Fruit fly (Drosophila melanogaster) whole organism, prepupa: ENCODE results near the gene CG42716.
A peak's percentile ranks its signal among the peaks of the same experiment; 100 is the strongest.

Experiments used
- Blimp-1 ChIP-seq: fragments of 200-800 bp; sonication (Bioruptor generic); optimal IDR thresholded peaks from 3 replicates; lab custom pipeline; 2017; ENCODE audit warnings: missing biosample characterization, missing genetic modification characterization, mild to moderate bottlenecking, moderate library complexity, missing genetic modification reagents
- CG10631 ChIP-seq: fragments of 200-800 bp; sonication (Bioruptor generic); optimal IDR thresholded peaks from 2 replicates; lab custom pipeline; 2016; ENCODE audit warnings: missing biosample characterization, missing genetic modification characterization
- CG11294 ChIP-seq: fragments of 200-800 bp; sonication (Bioruptor generic); IDR thresholded peaks from 2 replicates; pipeline ENCODE4 v1.3.6; 2022; ENCODE audit warnings: missing biosample characterization, missing genetic modification characterization
- CG11762 ChIP-seq: fragments of 200-800 bp; sonication (Bioruptor generic); optimal IDR thresholded peaks from 3 replicates; lab custom pipeline; 2016; ENCODE audit warnings: missing biosample characterization, missing genetic modification characterization; ENCODE audit not compliant: insufficient read depth
- CG15336 ChIP-seq: fragments of 200-800 bp; sonication (Bioruptor generic); IDR thresholded peaks from 2 replicates; pipeline ENCODE4 v1.3.6; 2022; ENCODE audit warnings: missing biosample characterization, missing genetic modification characterization
- CG1621 ChIP-seq: fragments of 200-800 bp; sonication (Bioruptor generic); optimal IDR thresholded peaks from 3 replicates; lab custom pipeline; 2018; ENCODE audit warnings: missing biosample characterization, mild to moderate bottlenecking, missing genetic modification characterization
- CG16779 ChIP-seq: fragments of 200-800 bp; sonication (Bioruptor generic); optimal IDR thresholded peaks from 3 replicates; lab custom pipeline; 2017; ENCODE audit warnings: missing biosample characterization, mild to moderate bottlenecking, missing genetic modification characterization
- CG3032 ChIP-seq: fragments of 200-800 bp; optimal IDR thresholded peaks from 2 replicates; lab custom pipeline; 2019; ENCODE audit warnings: missing biosample characterization, mild to moderate bottlenecking, missing genetic modification characterization, moderate library complexity
- CG31627 ChIP-seq: fragments of 200-800 bp; sonication (Bioruptor generic); optimal IDR thresholded peaks from 3 replicates; lab custom pipeline; 2016; ENCODE audit warnings: missing biosample characterization, missing genetic modification characterization
- CG32006 ChIP-seq: fragments of 200-800 bp; sonication (Bioruptor generic); optimal IDR thresholded peaks from 3 replicates; lab custom pipeline; 2017; ENCODE audit warnings: missing biosample characterization, mild to moderate bottlenecking, missing genetic modification characterization
- CG4318 ChIP-seq: fragments of 200-800 bp; sonication (Bioruptor generic); optimal IDR thresholded peaks from 3 replicates; lab custom pipeline; 2017; ENCODE audit warnings: missing biosample characterization, mild to moderate bottlenecking, missing genetic modification characterization
- CG6276 ChIP-seq: fragments of 200-800 bp; sonication (Bioruptor generic); optimal IDR thresholded peaks from 2 replicates; lab custom pipeline; 2017; ENCODE audit warnings: missing biosample characterization, mild to moderate bottlenecking, missing genetic modification characterization
- CG6792 ChIP-seq: fragments of 200-800 bp; sonication (Bioruptor generic); optimal IDR thresholded peaks from 3 replicates; lab custom pipeline; 2016; ENCODE audit warnings: missing biosample characterization, missing genetic modification characterization
- CG6808 ChIP-seq: fragments of 200-800 bp; sonication (Bioruptor generic); optimal IDR thresholded peaks from 3 replicates; lab custom pipeline; 2017; ENCODE audit warnings: missing biosample characterization, missing genetic modification characterization, mild to moderate bottlenecking, moderate library complexity, missing genetic modification reagents
- CG6854 ChIP-seq: fragments of 200-800 bp; sonication (Bioruptor generic); optimal IDR thresholded peaks from 2 replicates; lab custom pipeline; 2017; ENCODE audit warnings: missing biosample characterization, mild to moderate bottlenecking, missing genetic modification characterization
- CG7368 ChIP-seq: fragments of 200-800 bp; sonication (Bioruptor generic); optimal IDR thresholded peaks from 3 replicates; lab custom pipeline; 2016; ENCODE audit warnings: missing biosample characterization, missing genetic modification characterization
- CG8119 ChIP-seq: fragments of 200-800 bp; sonication (Bioruptor generic); IDR thresholded peaks from 3 replicates; pipeline ENCODE4 v1.3.6; 2022; ENCODE audit warnings: missing biosample characterization, missing genetic modification characterization
- CG8632 ChIP-seq: fragments of 200-800 bp; sonication (Bioruptor generic); optimal IDR thresholded peaks from 3 replicates; lab custom pipeline; 2016; ENCODE audit warnings: missing biosample characterization, missing genetic modification characterization
- Eip75B ChIP-seq: fragments of 200-800 bp; sonication (Bioruptor generic); optimal IDR thresholded peaks from 3 replicates; lab custom pipeline; 2016; ENCODE audit warnings: missing biosample characterization, missing genetic modification characterization
- Eip78C ChIP-seq: fragments of 200-800 bp; sonication (Bioruptor generic); peaks from one replicate; lab custom pipeline; 2016; ENCODE audit warnings: missing biosample characterization, missing genetic modification characterization
- Ets96B ChIP-seq: fragments of 200-800 bp; optimal IDR thresholded peaks from 2 replicates; lab custom pipeline; 2019; ENCODE audit warnings: missing biosample characterization, mild to moderate bottlenecking, missing genetic modification characterization, moderate library complexity
- Gug ChIP-seq: fragments of 200-800 bp; sonication (Bioruptor generic); IDR thresholded peaks from 2 replicates; pipeline ENCODE4 v1.3.6; 2022; ENCODE audit warnings: missing biosample characterization, missing genetic modification characterization
- Hr38 ChIP-seq: sonication (Bioruptor generic); optimal IDR thresholded peaks from 2 replicates; lab custom pipeline; 2016; ENCODE audit warnings: missing biosample characterization, missing genetic modification characterization
- Hr39 ChIP-seq: fragments of 200-800 bp; sonication (Bioruptor generic); optimal IDR thresholded peaks from 2 replicates; lab custom pipeline; 2016; ENCODE audit warnings: missing biosample characterization, missing genetic modification characterization
- Lpt ChIP-seq: fragments of 200-800 bp; sonication (Bioruptor generic); optimal IDR thresholded peaks from 3 replicates; lab custom pipeline; 2016; ENCODE audit warnings: missing biosample characterization, missing genetic modification characterization
- Met ChIP-seq: fragments of 200-800 bp; sonication (Bioruptor generic); optimal IDR thresholded peaks from 3 replicates; lab custom pipeline; 2016; ENCODE audit warnings: missing biosample characterization, missing genetic modification characterization
- OdsH ChIP-seq: fragments of 200-800 bp; sonication (Bioruptor generic); optimal IDR thresholded peaks from 3 replicates; lab custom pipeline; 2016; ENCODE audit warnings: missing biosample characterization, missing genetic modification characterization
- Smox ChIP-seq: fragments of 200-800 bp; sonication (Bioruptor generic); optimal IDR thresholded peaks from 3 replicates; lab custom pipeline; 2016; ENCODE audit warnings: missing biosample characterization, missing genetic modification characterization
- Sox14 ChIP-seq: fragments of 200-800 bp; sonication (Bioruptor generic); optimal IDR thresholded peaks from 3 replicates; lab custom pipeline; 2016; ENCODE audit warnings: missing biosample characterization, missing genetic modification characterization
- achi ChIP-seq: fragments of 200-800 bp; sonication (Bioruptor generic); optimal IDR thresholded peaks from 3 replicates; lab custom pipeline; 2016; ENCODE audit warnings: missing biosample characterization, missing genetic modification characterization
- acj6 ChIP-seq: fragments of 200-800 bp; sonication (Bioruptor generic); optimal IDR thresholded peaks from 3 replicates; lab custom pipeline; 2016; ENCODE audit warnings: missing biosample characterization, missing genetic modification characterization
- cyc ChIP-seq: fragments of 200-800 bp; sonication (Bioruptor generic); optimal IDR thresholded peaks from 3 replicates; lab custom pipeline; 2016; ENCODE audit warnings: missing biosample characterization, missing genetic modification characterization
- dsx ChIP-seq: fragments of 200-800 bp; optimal IDR thresholded peaks from 3 replicates; lab custom pipeline; 2019; ENCODE audit warnings: missing biosample characterization, mild to moderate bottlenecking, missing genetic modification characterization, moderate library complexity; ENCODE audit not compliant: poor library complexity, severe bottlenecking
- eg ChIP-seq: fragments of 200-800 bp; sonication (Bioruptor generic); IDR thresholded peaks from 3 replicates; pipeline ENCODE4 v1.3.6; 2022; ENCODE audit warnings: missing biosample characterization, missing genetic modification characterization
- esn ChIP-seq: fragments of 200-800 bp; sonication (Bioruptor generic); optimal IDR thresholded peaks from 2 replicates; lab custom pipeline; 2016; ENCODE audit warnings: missing biosample characterization, mild to moderate bottlenecking, missing genetic modification characterization, moderate library complexity
- fd59A ChIP-seq: fragments of 200-800 bp; sonication (Bioruptor generic); optimal IDR thresholded peaks from 2 replicates; lab custom pipeline; 2017; ENCODE audit warnings: missing biosample characterization, mild to moderate bottlenecking, missing genetic modification characterization, missing genetic modification reagents
- fd85E ChIP-seq: fragments of 200-800 bp; sonication (Bioruptor generic); optimal IDR thresholded peaks from 3 replicates; lab custom pipeline; 2016; ENCODE audit warnings: missing biosample characterization, missing genetic modification characterization
- lz ChIP-seq: fragments of 200-800 bp; sonication (Bioruptor generic); optimal IDR thresholded peaks from 3 replicates; lab custom pipeline; 2016; ENCODE audit warnings: missing biosample characterization, missing genetic modification characterization
- spab ChIP-seq: fragments of 200-800 bp; sonication (Bioruptor generic); optimal IDR thresholded peaks from 2 replicates; lab custom pipeline; 2017; ENCODE audit warnings: missing biosample characterization, mild to moderate bottlenecking, missing genetic modification characterization, missing genetic modification reagents
- ss ChIP-seq, 2 experiments: fragments of 200-800 bp; sonication (Bioruptor generic); optimal IDR thresholded peaks; 2 replicates in 1 of 2; 3 replicates in 1 of 2; lab custom pipeline; 2017 to 2018; ENCODE audit warnings: mild to moderate bottlenecking in 2 of 2, missing biosample characterization in 2 of 2, missing genetic modification characterization in 2 of 2, moderate library complexity in 1 of 2
- svp ChIP-seq: fragments of 200-800 bp; sonication (Bioruptor generic); peaks from one replicate; lab custom pipeline; 2016; ENCODE audit warnings: missing biosample characterization, missing genetic modification characterization
- topi ChIP-seq: fragments of 200-800 bp; sonication (Bioruptor generic); optimal IDR thresholded peaks from 3 replicates; lab custom pipeline; 2016; ENCODE audit warnings: missing biosample characterization, missing genetic modification characterization
- vri ChIP-seq: fragments of 200-800 bp; sonication (Bioruptor generic); optimal IDR thresholded peaks from 3 replicates; lab custom pipeline; 2016; ENCODE audit warnings: missing biosample characterization, mild to moderate bottlenecking, missing genetic modification characterization

Gene CG42716

DNA sequence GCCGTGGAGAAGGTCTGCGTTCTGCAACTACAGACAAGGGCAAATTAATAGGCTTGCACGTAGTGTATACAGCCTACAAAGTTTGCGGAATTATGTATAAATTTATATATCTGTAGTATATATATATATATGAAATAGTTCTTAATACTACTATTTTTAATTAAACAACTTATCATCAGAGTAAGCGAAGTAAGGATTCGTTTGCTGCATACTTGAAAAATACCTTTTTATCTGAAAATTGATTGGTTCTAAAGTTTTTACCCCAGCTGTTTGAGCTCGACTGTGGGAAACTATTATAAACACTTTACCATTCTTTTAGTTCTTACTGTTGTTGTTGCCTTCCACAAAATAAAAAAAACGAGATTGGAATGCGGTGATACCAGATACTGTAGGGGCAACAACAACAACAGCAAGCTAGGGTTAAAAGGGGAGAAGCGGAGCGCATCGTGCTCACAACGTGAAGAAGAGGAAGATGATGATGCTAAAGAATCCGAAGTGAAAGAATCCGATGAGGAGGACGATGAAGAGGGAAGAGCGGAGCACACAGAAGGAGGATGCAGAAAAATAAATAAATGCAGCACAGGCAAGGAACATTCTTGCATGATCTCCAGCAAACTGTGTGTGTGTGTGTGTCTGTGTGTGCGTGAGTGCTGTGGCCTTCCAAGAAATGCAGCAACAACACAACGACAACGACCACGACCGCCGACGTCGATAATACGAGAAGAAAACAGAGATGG, 9.6 kb downstream of the CG42716 start (continued):
- TF ChIP-seq spab (GFP tag; lab: Kevin White, UChicago) (peak; percentile 77), CG10631 (GFP tag; lab: Kevin White, UChicago) (peak; percentile 80), Lpt (peak; percentile 72), CG15336 (GFP tag; lab: Robert Waterston, UW) (peak; percentile 84), Smox (GFP tag; lab: Kevin White, UChicago) (peak; percentile 36), CG8119 (GFP tag; lab: Robert Waterston, UW) (peak; percentile 90), Ets96B (tag; lab: Kevin White, UChicago) (peak; percentile 92), CG6792 (GFP tag; lab: Kevin White, UChicago) (peak; percentile 59), OdsH (GFP tag; lab: Kevin White, UChicago) (peak; percentile 81), CG11294 (no peak; the same call in 1 of the 2 replicates), Blimp-1 (peak; percentile 74), Gug (peak; percentile 67), ss (GFP tag; optimal IDR thresholded peaks at IDR 0.05; lab: Kevin White, UChicago) (peak; percentile 80 to 81), Hr39 (peak; percentile 10), topi (peak; percentile 43), Met (GFP tag; lab: Kevin White, UChicago) (peak; percentile 63), CG8632 (GFP tag; lab: Kevin White, UChicago) (peak; percentile 84), CG7368 (no peak), achi (GFP tag; lab: Kevin White, UChicago) (peak; percentile 84), CG6276 (GFP tag; lab: Kevin White, UChicago) (peak; percentile 72), acj6 (peak; percentile 82)

DNA sequence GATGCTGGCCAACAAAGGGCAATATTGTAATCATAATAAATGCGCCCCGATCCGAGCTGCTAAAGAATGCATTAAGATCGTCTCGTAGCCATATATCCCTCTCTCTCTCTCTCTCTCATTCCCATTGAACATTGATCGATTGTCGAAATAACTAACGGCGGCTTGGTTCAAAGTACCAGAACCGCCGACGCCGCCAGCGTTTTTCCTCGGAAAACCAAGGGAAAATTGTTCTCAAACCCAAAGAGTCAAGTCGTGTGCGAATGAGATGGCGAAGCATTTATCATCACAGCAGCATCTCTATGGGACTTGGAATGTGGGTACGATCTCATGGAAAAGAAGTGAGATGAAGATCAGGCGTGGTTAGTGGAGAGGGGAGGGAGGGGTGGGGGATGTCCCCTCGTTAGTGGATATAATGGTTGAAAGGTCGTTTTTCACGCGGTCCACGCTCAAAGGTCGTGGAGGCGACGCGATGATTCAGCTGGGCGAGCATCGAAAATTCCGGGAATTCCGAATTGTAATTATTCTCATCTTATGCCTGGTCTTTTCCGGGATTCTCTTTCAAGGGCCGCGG, 10.3 kb downstream of the CG42716 start:
- TF ChIP-seq svp, result peak; percentile 22
- peak; percentile 24 for TF ChIP-seq Eip78C (GFP tag; lab: Kevin White, UChicago)
- TF ChIP-seq Sox14 (GFP tag; lab: Kevin White, UChicago), result peak; percentile 30
- TF ChIP-seq CG10631 (GFP tag; lab: Kevin White, UChicago), result no peak
- TF ChIP-seq eg (GFP tag; lab: Robert Waterston, UW), result 0 out of 3 replicates have a peak, but pooled peaks have one; percentile 18
- TF ChIP-seq Smox (GFP tag; lab: Kevin White, UChicago), result no peak

DNA sequence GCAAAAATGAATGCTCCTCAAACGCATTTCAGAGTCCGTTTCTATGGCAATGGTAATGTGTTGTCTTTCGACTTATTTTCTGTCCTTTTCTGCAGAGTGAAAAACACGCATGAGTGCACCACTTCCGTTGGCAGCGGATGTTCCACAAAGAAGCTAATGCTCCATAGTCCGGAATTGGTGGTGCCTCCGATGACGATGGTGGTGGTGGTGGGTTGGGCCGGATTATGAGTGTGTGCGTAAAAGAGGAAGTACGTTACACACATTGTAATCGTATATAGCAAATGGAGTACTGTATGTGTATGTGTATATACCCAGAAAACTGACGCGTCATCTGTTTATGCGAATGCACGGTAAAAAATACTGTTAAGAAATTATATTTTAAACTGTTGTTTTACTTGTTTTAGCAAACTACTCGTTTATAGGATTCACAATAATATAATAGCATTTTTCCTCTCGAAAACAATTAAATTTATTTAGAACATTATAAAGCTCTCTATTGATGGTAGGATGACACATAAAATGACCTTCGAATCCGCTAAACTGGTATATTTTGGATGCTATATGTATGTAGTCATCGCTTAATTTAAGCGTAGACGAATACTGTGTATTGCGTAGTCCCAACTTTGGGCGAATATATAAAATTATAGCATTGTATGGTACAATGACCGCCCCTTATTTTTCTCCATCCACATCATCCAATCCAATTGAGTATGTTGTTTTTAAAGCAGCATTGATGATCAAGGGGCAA, 11.7 kb downstream of the CG42716 start:
- TF ChIP-seq Hr38 (GFP tag; lab: Kevin White, UChicago), result no peak
- TF ChIP-seq CG6854 (GFP tag; lab: Kevin White, UChicago), result no peak
- no peak for TF ChIP-seq fd59A (GFP tag; lab: Kevin White, UChicago)
- TF ChIP-seq spab (GFP tag; lab: Kevin White, UChicago), result no peak
- peak; percentile 30 for TF ChIP-seq CG4318
- no peak for TF ChIP-seq CG6808 (GFP tag; lab: Kevin White, UChicago)
- peak; percentile 39; the same call in 2 of the 3 replicates for TF ChIP-seq CG8119 (GFP tag; lab: Robert Waterston, UW)
- TF ChIP-seq Blimp-1, result no peak
- TF ChIP-seq esn (GFP tag; lab: Kevin White, UChicago), result peak; percentile 64
- no peak for TF ChIP-seq fd85E
- TF ChIP-seq acj6, result peak; percentile 40
- TF ChIP-seq CG32006 (GFP tag; lab: Kevin White, UChicago), result peak; percentile 58
- peak; percentile 48 for TF ChIP-seq CG8632 (GFP tag; lab: Kevin White, UChicago)
- no peak for TF ChIP-seq Gug
- TF ChIP-seq CG16779 (tag; lab: Kevin White, UChicago), result no peak
- TF ChIP-seq dsx (GFP tag; lab: Kevin White, UChicago), result peak; percentile 74
- peak; percentile 36 for TF ChIP-seq CG11762 (GFP tag; lab: Kevin White, UChicago)
- no peak for TF ChIP-seq CG1621
- TF ChIP-seq lz (GFP tag; lab: Kevin White, UChicago), result peak; percentile 21
- TF ChIP-seq Sox14 (GFP tag; lab: Kevin White, UChicago), result no peak
- peak; percentile 37 for TF ChIP-seq Eip75B (GFP tag; lab: Kevin White, UChicago)
- TF ChIP-seq CG3032, result peak; percentile 16
- peak; percentile 30 for TF ChIP-seq achi (GFP tag; lab: Kevin White, UChicago)
- TF ChIP-seq cyc (GFP tag; lab: Kevin White, UChicago), result no peak
- TF ChIP-seq svp, result peak; percentile 69
- TF ChIP-seq CG10631 (GFP tag; lab: Kevin White, UChicago), result peak; percentile 60
- TF ChIP-seq vri (GFP tag; lab: Kevin White, UChicago), result no peak
- TF ChIP-seq CG31627 (GFP tag; lab: Kevin White, UChicago), result no peak
- TF ChIP-seq Ets96B (tag; lab: Kevin White, UChicago), result peak; percentile 55
